Worm (Caenorhabditis elegans): ENCODE data around the gene R10E11.5.

ce11 chrIII:9760184-9760583, 29.3 kb downstream of the R10E11.5 start:
- TF ChIP-seq pes-1 (GFP tag; IDR thresholded peaks at IDR 0.05) (no peak), hnd-1 (tag; optimal IDR thresholded peaks at IDR 0.05) (no peak), ets-7 (tag; optimal IDR thresholded peaks at IDR 0.05) (no peak)

Measured in whole organism, early embryonic.